Worm (Caenorhabditis elegans) whole organism, L4 larva: Measurements from ENCODE around the gene fbxa-135.
A peak's percentile ranks its signal among the peaks of the same experiment; 100 is the strongest.

Source experiments
- F26F4.8 ChIP-seq: fragments of 200-800 bp; sonication (Bioruptor generic); conservative IDR thresholded peaks from 2 replicates; pipeline ENCODE4 v1.3.6; 2022; ENCODE audit warnings: missing genetic modification characterization, missing compliant biosample characterization
- F37D6.2 ChIP-seq: sonication (generic microtip); optimal IDR thresholded peaks from 2 replicates; lab custom pipeline; 2016; ENCODE audit warnings: mild to moderate bottlenecking, missing genetic modification characterization, missing compliant biosample characterization
- R02D3.7 ChIP-seq: fragments of 150-350 bp; sonication (generic microtip); optimal IDR thresholded peaks from 3 replicates; lab custom pipeline; 2014; ENCODE audit warnings: missing biosample characterization, missing genetic modification characterization
- T26A8.4 ChIP-seq: fragments of 200-800 bp; sonication (Bioruptor generic); IDR thresholded peaks from 2 replicates; pipeline ENCODE4 v1.3.6; 2022; ENCODE audit warnings: missing genetic modification characterization, missing compliant biosample characterization
- ZK337.2 ChIP-seq: fragments of 200-800 bp; sonication (Bioruptor generic); IDR thresholded peaks from 2 replicates; pipeline ENCODE4 v1.3.6; 2022; ENCODE audit warnings: missing genetic modification reagents, missing genetic modification characterization, missing compliant biosample characterization
- aha-1 ChIP-seq: fragments of 150-350 bp; peaks from one replicate; lab custom pipeline; 2014; ENCODE audit warnings: missing biosample characterization, missing genetic modification characterization
- ama-1 ChIP-seq: fragments of 150-350 bp; optimal IDR thresholded peaks from 2 replicates; lab custom pipeline; 2014; ENCODE audit warnings: inconsistent platforms, mixed read lengths
- ceh-82 ChIP-seq: sonication (generic microtip); optimal IDR thresholded peaks from 2 replicates; lab custom pipeline; 2017; ENCODE audit warnings: missing biosample characterization, missing genetic modification characterization
- cey-2 ChIP-seq: sonication (generic microtip); optimal IDR thresholded peaks from 3 replicates; lab custom pipeline; 2017; ENCODE audit warnings: missing genetic modification characterization, mild to moderate bottlenecking, missing compliant biosample characterization, antibody characterized with exemption, borderline replicate concordance; ENCODE audit not compliant: insufficient read depth
- ctbp-1 ChIP-seq: fragments of 200-800 bp; sonication (Bioruptor generic); IDR thresholded peaks from 2 replicates; pipeline ENCODE4 v1.3.6; 2022; ENCODE audit warnings: missing genetic modification reagents, missing genetic modification characterization, missing compliant biosample characterization
- daf-12 ChIP-seq: fragments of 150-350 bp; optimal IDR thresholded peaks from 2 replicates; lab custom pipeline; 2014; ENCODE audit warnings: missing biosample characterization, missing genetic modification reagents, missing genetic modification characterization
- daf-16 ChIP-seq, 3 experiments: sonication (generic microtip); optimal IDR thresholded peaks; 2 replicates each; lab custom pipeline; 2016 to 2017; ENCODE audit warnings: missing genetic modification characterization in 3 of 3, missing genetic modification reagents in 3 of 3, mild to moderate bottlenecking in 2 of 3, missing compliant biosample characterization in 2 of 3, missing biosample characterization in 1 of 3, moderate library complexity in 1 of 3
- dmd-6 ChIP-seq: fragments of 200-800 bp; sonication (Bioruptor generic); IDR thresholded peaks from 2 replicates; pipeline ENCODE4 v1.3.6; 2022; ENCODE audit warnings: missing genetic modification reagents, missing genetic modification characterization, missing compliant biosample characterization
- dmd-9 ChIP-seq: fragments of 200-800 bp; sonication (Bioruptor generic); IDR thresholded peaks from 2 replicates; pipeline ENCODE4 v1.3.6; 2022; ENCODE audit warnings: missing genetic modification reagents, missing genetic modification characterization, missing compliant biosample characterization
- egl-27 ChIP-seq: sonication (generic microtip); optimal IDR thresholded peaks from 3 replicates; lab custom pipeline; 2017; ENCODE audit warnings: missing biosample characterization, missing genetic modification reagents, missing genetic modification characterization
- fkh-10 ChIP-seq: fragments of 150-350 bp; optimal IDR thresholded peaks from 2 replicates; lab custom pipeline; 2014; ENCODE audit warnings: missing biosample characterization, missing genetic modification reagents, missing genetic modification characterization
- hif-1 ChIP-seq, 2 experiments: sonication (generic microtip); optimal IDR thresholded peaks; 2 replicates each; lab custom pipeline; 2016 to 2017; ENCODE audit warnings: missing compliant biosample characterization in 2 of 2, missing genetic modification characterization in 2 of 2, missing genetic modification reagents in 2 of 2, missing genotype in 2 of 2, mild to moderate bottlenecking in 1 of 2
- hlh-30 ChIP-seq: sonication (generic microtip); optimal IDR thresholded peaks from 2 replicates; lab custom pipeline; 2017; ENCODE audit warnings: antibody characterized with exemption, mild to moderate bottlenecking, missing genetic modification characterization, missing compliant biosample characterization; ENCODE audit not compliant: insufficient read depth
- lin-15B ChIP-seq: fragments of 150-350 bp; sonication (generic microtip); optimal IDR thresholded peaks from 3 replicates; lab custom pipeline; 2014; ENCODE audit warnings: missing biosample characterization, missing genetic modification characterization
- mep-1 ChIP-seq: fragments of 150-350 bp; sonication (generic microtip); optimal IDR thresholded peaks from 3 replicates; lab custom pipeline; 2014; ENCODE audit warnings: missing biosample characterization, missing genetic modification characterization
- mxl-2 ChIP-seq: fragments of 200-800 bp; sonication (Bioruptor generic); conservative IDR thresholded peaks from 2 replicates; pipeline ENCODE4 v1.3.6; 2022; ENCODE audit warnings: missing genetic modification reagents, missing genetic modification characterization, missing compliant biosample characterization
- nhr-111 ChIP-seq: fragments of 200-800 bp; sonication (Bioruptor generic); optimal IDR thresholded peaks from 2 replicates; lab custom pipeline; 2018; ENCODE audit warnings: mild to moderate bottlenecking, missing genetic modification characterization, missing compliant biosample characterization
- nhr-25 ChIP-seq: sonication (generic microtip); optimal IDR thresholded peaks from 2 replicates; lab custom pipeline; 2017; ENCODE audit warnings: missing genetic modification characterization, mild to moderate bottlenecking, missing compliant biosample characterization, antibody characterized with exemption, moderate library complexity, borderline replicate concordance; ENCODE audit not compliant: insufficient read depth
- nhr-28 ChIP-seq: fragments of 150-350 bp; optimal IDR thresholded peaks from 2 replicates; lab custom pipeline; 2014; ENCODE audit warnings: missing biosample characterization, missing genetic modification characterization
- nhr-41 ChIP-seq: fragments of 200-800 bp; sonication (Bioruptor generic); IDR thresholded peaks from 2 replicates; pipeline ENCODE4 v1.3.6; 2022; ENCODE audit warnings: missing genetic modification reagents, missing genetic modification characterization, missing compliant biosample characterization
- pha-4 ChIP-seq, 2 experiments: fragments of 150-350 bp in 1 of 2; fragments of 200-800 bp in 1 of 2; sonication (Bioruptor generic) in 1 of 2; IDR thresholded peaks in 1 of 2; optimal IDR thresholded peaks in 1 of 2; 2 replicates each; pipeline versions ENCODE4 v1.3.6 to Lab custom; 2014 to 2022; ENCODE audit warnings: missing genetic modification characterization in 2 of 2, missing genetic modification reagents in 2 of 2, missing biosample characterization in 1 of 2, missing compliant biosample characterization in 1 of 2
- spr-1 ChIP-seq: sonication (generic microtip); optimal IDR thresholded peaks from 2 replicates; lab custom pipeline; 2016; ENCODE audit warnings: mild to moderate bottlenecking, missing genetic modification characterization, missing compliant biosample characterization
- tag-97 ChIP-seq: fragments of 200-800 bp; sonication (Bioruptor generic); IDR thresholded peaks from 2 replicates; pipeline ENCODE4 v1.3.6; 2022; ENCODE audit warnings: missing genetic modification characterization, missing compliant biosample characterization
- unc-62 ChIP-seq, 3 experiments: fragments of 150-350 bp in 1 of 3; sonication (generic microtip); optimal IDR thresholded peaks in 2 of 3; peaks in 1 of 3; 1 replicate in 1 of 3; 2 replicates in 2 of 3; lab custom pipeline; 2014 to 2017; ENCODE audit warnings: missing biosample characterization in 3 of 3, missing genetic modification characterization in 3 of 3, missing genetic modification reagents in 3 of 3, missing genotype in 1 of 3
- zag-1 ChIP-seq: fragments of 150-350 bp; optimal IDR thresholded peaks from 2 replicates; lab custom pipeline; 2014; ENCODE audit warnings: missing biosample characterization, missing genetic modification characterization
- zip-11 ChIP-seq: fragments of 200-800 bp; sonication (Bioruptor generic); IDR thresholded peaks from 2 replicates; pipeline ENCODE4 v1.3.6; 2022; ENCODE audit warnings: missing genetic modification characterization, missing compliant biosample characterization
- ztf-7 ChIP-seq: fragments of 150-350 bp; optimal IDR thresholded peaks from 2 replicates; lab custom pipeline; 2014; ENCODE audit warnings: missing biosample characterization, missing genetic modification characterization

fbxa-135 gene

DNA sequence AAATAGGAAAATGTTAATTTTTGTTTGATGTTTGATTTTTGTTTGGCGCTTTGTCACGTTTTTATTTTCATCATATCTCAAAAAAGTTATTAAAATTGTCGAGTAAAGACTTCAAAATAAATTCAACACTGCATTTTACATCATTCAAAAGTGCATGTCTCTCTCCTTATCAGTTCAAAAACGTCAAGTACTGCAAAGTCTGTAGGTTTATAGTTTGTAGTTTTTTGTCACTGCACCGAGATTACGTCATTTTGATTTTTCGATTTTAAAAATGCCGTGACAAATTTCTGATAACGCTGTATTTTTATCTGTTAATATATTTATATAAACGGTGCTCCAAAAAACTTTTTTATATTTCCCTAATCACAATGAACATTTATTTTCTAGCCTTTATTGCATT is 47.4 kb upstream of the fbxa-135 start, which contains the start of gene C29F3.7 (continued):
- TF ChIP-seq lin-15B, result no peak
- TF ChIP-seq dmd-9 (GFP tag; lab: Robert Waterston, UW), result no peak
- no peak for TF ChIP-seq nhr-111 (GFP tag; lab: Kevin White, UChicago)
- no peak for TF ChIP-seq daf-12
- TF ChIP-seq nhr-25, result no peak
- no peak for TF ChIP-seq zip-11
- TF ChIP-seq dmd-6 (GFP tag; lab: Robert Waterston, UW), result peak; percentile 99
- TF ChIP-seq hlh-30 (tag; lab: Kevin White, UChicago), result no peak
- no peak for TF ChIP-seq pha-4 (GFP tag; IDR thresholded peaks at IDR 0.05; lab: Robert Waterston, UW)
- no peak for TF ChIP-seq pha-4 (tag; optimal IDR thresholded peaks at IDR 0.05; lab: Kevin White, UChicago)
- peak in 1 of 2 experiments; percentile 58 for TF ChIP-seq hif-1 (tag; optimal IDR thresholded peaks at IDR 0.05; lab: Kevin White, UChicago)
- no peak for TF ChIP-seq ZK337.2
- TF ChIP-seq ama-1, result no peak
- TF ChIP-seq nhr-41 (GFP tag; lab: Robert Waterston, UW), result no peak

DNA sequence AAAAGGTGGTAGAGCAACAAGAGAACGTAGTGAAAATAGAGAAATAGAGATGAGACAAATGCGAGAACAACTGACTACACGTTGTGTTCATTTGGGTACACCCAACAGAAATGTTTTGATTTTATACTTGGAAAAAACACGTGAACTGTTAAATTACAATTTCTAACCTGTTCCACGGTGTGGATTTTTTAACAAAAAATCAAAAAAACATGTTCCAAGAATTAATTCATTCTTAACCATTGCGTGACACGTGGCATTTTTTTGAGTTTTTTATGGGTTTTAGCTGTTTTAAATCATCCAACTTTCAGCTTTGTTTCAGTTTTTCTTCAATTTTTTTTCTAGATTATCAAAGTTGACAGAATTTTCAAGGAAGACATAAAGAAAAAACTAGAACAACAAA is 40.7 kb upstream of the fbxa-135 start, which contains the start of gene ech-1.1:
Gene ech-1.1 (minus strand): TSS at position 101 of the 400 bp plus-strand sequence.
- TF ChIP-seq nhr-28 (tag; lab: Kevin White, UChicago), result peak; percentile 14
- TF ChIP-seq, all 104 proteins: peak for 1; not testable (repeated sequence) for 103

DNA sequence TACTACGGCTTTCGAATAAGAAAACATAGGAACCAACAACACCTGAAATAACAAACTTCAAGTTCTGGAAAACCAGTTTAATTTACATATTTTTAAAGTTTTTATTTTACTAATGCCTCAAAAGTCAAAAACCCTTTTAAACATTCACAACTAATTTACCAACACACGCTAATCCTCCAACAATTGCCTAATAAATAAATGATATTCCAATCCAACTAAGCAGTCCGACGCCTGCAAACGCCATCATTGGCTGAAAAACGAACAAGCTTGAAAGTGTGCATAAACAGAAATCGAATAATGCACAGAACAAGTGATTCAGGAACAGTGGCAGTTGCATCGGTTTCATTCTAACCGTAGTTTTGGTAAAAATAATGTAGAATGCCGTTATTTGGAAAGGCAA is 34.3 kb upstream of the fbxa-135 start:
- TF ChIP-seq fkh-10 (GFP tag; lab: Kevin White, UChicago) (no peak), unc-62 (GFP tag; optimal IDR thresholded peaks at IDR 0.05 in 1 of 2; lab: Kevin White, UChicago) (peak in 1 of 2 experiments; percentile 95), unc-62 (tag; optimal IDR thresholded peaks at IDR 0.05; lab: Kevin White, UChicago) (no peak)

DNA sequence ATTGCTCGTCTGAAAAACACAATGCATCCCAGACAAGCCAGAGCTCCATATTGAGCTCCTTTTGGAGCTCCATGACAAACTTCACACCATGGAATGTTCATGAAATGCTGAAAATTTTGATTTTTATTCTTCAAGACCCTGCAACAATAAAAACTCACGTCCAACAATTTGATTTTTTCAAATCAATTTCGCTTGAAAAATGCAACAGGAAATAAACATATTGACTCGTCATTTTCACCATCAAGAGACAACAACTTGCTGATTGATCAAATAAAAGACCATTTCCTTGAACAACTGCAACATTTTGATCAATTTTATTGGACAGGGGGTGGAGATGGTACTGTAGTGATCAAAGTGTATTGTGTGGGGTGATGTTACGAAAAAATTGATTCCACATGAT is 32.4 kb upstream of the fbxa-135 start, which contains the start of gene nhr-269:
Gene nhr-269 (minus strand): TSS at position 101 of the 400 bp plus-strand sequence.
- TF ChIP-seq fkh-10 (GFP tag; lab: Kevin White, UChicago) (no peak), tag-97 (GFP tag; lab: Robert Waterston, UW) (no peak), R02D3.7 (tag; lab: Kevin White, UChicago) (no peak), ztf-7 (no peak), ceh-82 (no peak), mep-1 (tag; lab: Kevin White, UChicago) (no peak), nhr-111 (GFP tag; lab: Kevin White, UChicago) (no peak), egl-27 (tag; lab: Kevin White, UChicago) (no peak), F37D6.2 (tag; lab: Kevin White, UChicago) (no peak), zag-1 (tag; lab: Kevin White, UChicago) (no peak), T26A8.4 (GFP tag; lab: Robert Waterston, UW) (no peak), F26F4.8 (GFP tag; lab: Robert Waterston, UW) (no peak)

ce11 chrV:15376223-15376622 is 25.8 kb upstream of the fbxa-135 start, which contains the start of gene srh-52:
TSS of gene srh-52 (minus strand) at chrV:15376323.
- no peak for TF ChIP-seq ctbp-1 (GFP tag; lab: Robert Waterston, UW)

DNA sequence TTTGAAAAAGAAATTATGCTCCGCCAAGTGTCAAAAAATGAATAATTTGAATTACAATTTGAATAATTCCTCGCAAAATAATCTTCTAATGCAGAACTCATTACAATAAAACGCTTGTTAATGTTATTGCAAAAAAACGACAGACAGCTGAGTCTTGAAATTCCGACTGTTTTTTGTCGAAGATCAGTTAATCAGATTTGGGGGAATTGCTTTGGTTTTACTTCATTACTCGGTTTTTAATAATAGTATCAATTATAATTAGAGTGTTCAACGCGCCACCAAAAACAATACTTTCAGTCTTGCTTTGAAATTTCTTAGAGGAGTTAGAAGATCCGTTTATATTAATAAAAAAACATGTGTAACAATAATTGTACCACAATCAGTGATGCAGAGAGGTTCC is 24.2 kb upstream of the fbxa-135 start, which contains the start of gene srh-122:
Gene srh-122 (minus strand): TSS at position 101 of the 400 bp plus-strand sequence.
- TF ChIP-seq daf-16 (GFP tag; optimal IDR thresholded peaks at IDR 0.05; lab: Kevin White, UChicago) (no peak), daf-16 (tag; optimal IDR thresholded peaks at IDR 0.05; lab: Kevin White, UChicago) (no peak), aha-1 (tag; lab: Kevin White, UChicago) (no peak), cey-2 (tag; lab: Kevin White, UChicago) (no peak), spr-1 (tag; lab: Kevin White, UChicago) (no peak), mxl-2 (no peak), zag-1 (tag; lab: Kevin White, UChicago) (no peak)
